Worm (Caenorhabditis elegans) whole organism, mixed stage, embryonic: ENCODE measurements around the gene clec-166.

Source experiments
- M03D4.4 ChIP-seq: sonication (generic microtip); optimal IDR thresholded peaks from 2 replicates; lab custom pipeline; 2017; ENCODE audit warnings: mild to moderate bottlenecking, missing genetic modification characterization, missing compliant biosample characterization
- bed-3 ChIP-seq: fragments of 200-800 bp; sonication (Bioruptor generic); optimal IDR thresholded peaks from 3 replicates; lab custom pipeline; 2018; ENCODE audit warnings: mild to moderate bottlenecking, missing genetic modification characterization, moderate library complexity, missing compliant biosample characterization
- blmp-1 ChIP-seq: fragments of 150-350 bp; optimal IDR thresholded peaks from 2 replicates; lab custom pipeline; 2014; ENCODE audit warnings: missing biosample characterization, missing genetic modification characterization
- ceh-39 ChIP-seq: fragments of 150-350 bp; optimal IDR thresholded peaks from 2 replicates; lab custom pipeline; 2014; ENCODE audit warnings: missing biosample characterization, missing genetic modification characterization
- ceh-43 ChIP-seq: fragments of 200-800 bp; sonication (Bioruptor generic); optimal IDR thresholded peaks from 2 replicates; lab custom pipeline; 2018; ENCODE audit warnings: mild to moderate bottlenecking, missing genetic modification characterization, moderate library complexity, missing compliant biosample characterization
- ceh-83 ChIP-seq: fragments of 200-800 bp; sonication (Bioruptor generic); optimal IDR thresholded peaks from 2 replicates; lab custom pipeline; 2018; ENCODE audit warnings: mild to moderate bottlenecking, missing genetic modification characterization, missing compliant biosample characterization
- ces-1 ChIP-seq: fragments of 150-350 bp; optimal IDR thresholded peaks from 2 replicates; lab custom pipeline; 2014; ENCODE audit warnings: missing biosample characterization, missing genetic modification reagents, missing genetic modification characterization
- cnd-1 ChIP-seq: fragments of 200-800 bp; sonication (Bioruptor generic); optimal IDR thresholded peaks from 2 replicates; lab custom pipeline; 2018; ENCODE audit warnings: mild to moderate bottlenecking, missing genetic modification characterization, missing compliant biosample characterization
- elt-1 ChIP-seq: sonication (generic microtip); optimal IDR thresholded peaks from 2 replicates; lab custom pipeline; 2017; ENCODE audit warnings: missing genetic modification characterization, mild to moderate bottlenecking, missing compliant biosample characterization, antibody characterized with exemption, moderate library complexity, borderline replicate concordance; ENCODE audit not compliant: insufficient read depth
- ham-2 ChIP-seq: fragments of 200-800 bp; sonication (Bioruptor generic); optimal IDR thresholded peaks from 2 replicates; lab custom pipeline; 2018; ENCODE audit warnings: mild to moderate bottlenecking, missing genetic modification characterization, missing compliant biosample characterization
- hlh-1 ChIP-seq: fragments of 150-350 bp; optimal IDR thresholded peaks from 2 replicates; lab custom pipeline; 2014; ENCODE audit warnings: missing biosample characterization, missing genetic modification reagents, missing genetic modification characterization
- lin-13 ChIP-seq: fragments of 150-350 bp; optimal IDR thresholded peaks from 2 replicates; lab custom pipeline; 2014; ENCODE audit warnings: missing biosample characterization, missing genetic modification characterization
- lin-32 ChIP-seq: fragments of 200-800 bp; sonication (Bioruptor generic); optimal IDR thresholded peaks from 2 replicates; lab custom pipeline; 2018; ENCODE audit warnings: mild to moderate bottlenecking, missing genetic modification characterization, missing compliant biosample characterization
- lsy-2 ChIP-seq: fragments of 150-350 bp; optimal IDR thresholded peaks from 2 replicates; lab custom pipeline; 2014; ENCODE audit warnings: missing biosample characterization, missing genetic modification characterization
- mab-5 ChIP-seq: fragments of 150-350 bp; optimal IDR thresholded peaks from 2 replicates; lab custom pipeline; 2014; ENCODE audit warnings: missing biosample characterization, missing genetic modification characterization
- mep-1 ChIP-seq: fragments of 150-350 bp; optimal IDR thresholded peaks from 2 replicates; lab custom pipeline; 2017; ENCODE audit warnings: missing biosample characterization, missing genetic modification reagents, missing genetic modification characterization, inconsistent platforms
- mls-2 ChIP-seq: sonication (generic microtip); optimal IDR thresholded peaks from 2 replicates; lab custom pipeline; 2016; ENCODE audit warnings: mild to moderate bottlenecking, missing genetic modification characterization, moderate library complexity, missing compliant biosample characterization
- nhr-12 ChIP-seq: fragments of 150-350 bp; optimal IDR thresholded peaks from 2 replicates; lab custom pipeline; 2014; ENCODE audit warnings: missing biosample characterization, missing genetic modification characterization
- nhr-2 ChIP-seq: fragments of 150-350 bp; optimal IDR thresholded peaks from 2 replicates; lab custom pipeline; 2014; ENCODE audit warnings: missing biosample characterization, missing genetic modification characterization
- nhr-237 ChIP-seq: fragments of 150-350 bp; optimal IDR thresholded peaks from 2 replicates; lab custom pipeline; 2014; ENCODE audit warnings: missing biosample characterization, missing genetic modification characterization
- nhr-28 ChIP-seq: fragments of 150-350 bp; optimal IDR thresholded peaks from 2 replicates; lab custom pipeline; 2014; ENCODE audit warnings: missing biosample characterization, missing genetic modification characterization
- nhr-76 ChIP-seq: sonication (generic microtip); optimal IDR thresholded peaks from 2 replicates; lab custom pipeline; 2017; ENCODE audit warnings: missing biosample characterization, missing genetic modification characterization
- pha-4 ChIP-seq: fragments of 150-350 bp; optimal IDR thresholded peaks from 2 replicates; lab custom pipeline; 2018; ENCODE audit warnings: missing biosample characterization, missing genetic modification reagents, missing genetic modification characterization
- sem-2 ChIP-seq: fragments of 200-800 bp; sonication (Bioruptor generic); optimal IDR thresholded peaks from 2 replicates; lab custom pipeline; 2018; ENCODE audit warnings: mild to moderate bottlenecking, missing genetic modification characterization, missing compliant biosample characterization
- sptf-1 ChIP-seq: sonication (generic microtip); optimal IDR thresholded peaks from 2 replicates; lab custom pipeline; 2017; ENCODE audit warnings: mild to moderate bottlenecking, missing genetic modification characterization, moderate library complexity, missing compliant biosample characterization
- tbx-8 ChIP-seq: fragments of 200-800 bp; sonication (Bioruptor generic); optimal IDR thresholded peaks from 2 replicates; lab custom pipeline; 2018; ENCODE audit warnings: mild to moderate bottlenecking, missing genetic modification characterization, moderate library complexity, missing compliant biosample characterization
- unc-39 ChIP-seq: fragments of 150-350 bp; optimal IDR thresholded peaks from 2 replicates; lab custom pipeline; 2014; ENCODE audit warnings: missing biosample characterization, missing genetic modification characterization
- zip-8 ChIP-seq: fragments of 150-350 bp; optimal IDR thresholded peaks from 2 replicates; lab custom pipeline; 2014; ENCODE audit warnings: missing biosample characterization, missing genetic modification characterization
- ztf-11 ChIP-seq: fragments of 150-350 bp; optimal IDR thresholded peaks from 2 replicates; lab custom pipeline; 2014; ENCODE audit warnings: missing biosample characterization, missing genetic modification characterization

clec-166 gene

ce11 chrIV:1245244-1245643, 5.9 kb downstream of the clec-166 start, which contains the start of gene F38A1.9:
F38A1.9 (minus strand) TSS chrIV:1245344.
- TF ChIP-seq lin-32 (no peak), nhr-237 (tag; lab: Kevin White, UChicago) (no peak), blmp-1 (tag; lab: Kevin White, UChicago) (no peak), ceh-39 (tag; lab: Kevin White, UChicago) (no peak), ztf-11 (tag; lab: Kevin White, UChicago) (no peak), ceh-43 (GFP tag; lab: Kevin White, UChicago) (no peak), hlh-1 (tag; lab: Kevin White, UChicago) (no peak), nhr-2 (tag; lab: Kevin White, UChicago) (no peak), mab-5 (tag; lab: Kevin White, UChicago) (no peak), ces-1 (GFP tag; lab: Kevin White, UChicago) (no peak), elt-1 (tag; lab: Kevin White, UChicago) (no peak), mls-2 (tag; lab: Kevin White, UChicago) (no peak), mep-1 (tag; lab: Kevin White, UChicago) (no peak), nhr-28 (tag; lab: Kevin White, UChicago) (no peak), ham-2 (GFP tag; lab: Kevin White, UChicago) (no peak)
- TF ChIP-seq, all 35 proteins: peak for 0

ce11 chrIV:1243295-1243694, 7.8 kb downstream of the clec-166 start, which contains the start of gene F38A1.15:
F38A1.15 (minus strand) TSS chrIV:1243395.
- TF ChIP-seq tbx-8 (GFP tag; lab: Kevin White, UChicago) (no peak), ceh-83 (GFP tag; lab: Kevin White, UChicago) (no peak), nhr-76 (tag; lab: Kevin White, UChicago) (no peak), sptf-1 (tag; lab: Kevin White, UChicago) (no peak), unc-39 (no peak), lsy-2 (tag; lab: Kevin White, UChicago) (no peak), ztf-11 (tag; lab: Kevin White, UChicago) (no peak), M03D4.4 (no peak)
- TF ChIP-seq, all 35 proteins: peak for 0

DNA sequence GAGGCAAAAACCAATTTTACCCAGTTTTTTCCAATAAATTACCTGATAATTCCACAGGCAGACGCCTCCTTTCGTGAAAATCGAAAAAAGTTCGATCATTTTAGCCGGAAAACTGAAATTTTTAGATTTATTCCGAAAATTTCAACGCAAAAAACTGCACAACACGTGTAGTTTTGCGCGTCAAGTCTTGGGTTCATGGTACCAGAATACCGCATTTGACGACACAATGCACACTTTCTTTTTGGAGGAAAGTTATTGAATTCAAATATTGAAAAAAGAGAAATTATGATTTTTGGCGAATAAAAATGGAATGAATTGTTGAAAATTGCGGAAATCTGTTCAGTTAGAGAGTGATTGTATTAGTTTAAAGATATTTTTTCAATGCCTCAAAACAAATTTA, 11.5 kb downstream of the clec-166 start, which contains the start of gene F38A1.8:
Gene F38A1.8 (minus strand): TSS at position 167 of the 400 bp plus-strand sequence.
- TF ChIP-seq lsy-2 (tag; lab: Kevin White, UChicago), result peak; percentile 64
- no peak for TF ChIP-seq mab-5 (tag; lab: Kevin White, UChicago)
- peak; percentile 36 for TF ChIP-seq mep-1 (tag; lab: Kevin White, UChicago)
- TF ChIP-seq nhr-2 (tag; lab: Kevin White, UChicago), result no peak
- TF ChIP-seq nhr-76 (tag; lab: Kevin White, UChicago), result no peak
- TF ChIP-seq pha-4 (tag; lab: Kevin White, UChicago), result peak; percentile 32
- TF ChIP-seq cnd-1, result no peak
- TF ChIP-seq lin-13 (tag; lab: Kevin White, UChicago), result peak; percentile 51
- no peak for TF ChIP-seq zip-8 (tag; lab: Kevin White, UChicago)
- no peak for TF ChIP-seq unc-39
- no peak for TF ChIP-seq nhr-28 (tag; lab: Kevin White, UChicago)
- TF ChIP-seq bed-3 (GFP tag; lab: Kevin White, UChicago), result no peak
- peak; percentile 64 for TF ChIP-seq nhr-237 (tag; lab: Kevin White, UChicago)
- TF ChIP-seq ztf-11 (tag; lab: Kevin White, UChicago), result no peak
- TF ChIP-seq ceh-43 (GFP tag; lab: Kevin White, UChicago), result no peak

- TF ChIP-seq hlh-1 (tag; lab: Kevin White, UChicago) (no peak), blmp-1 (tag; lab: Kevin White, UChicago) (no peak)
These were observed 13.0 kb downstream of the clec-166 start for ce11 chrIV:1238147-1238546.

DNA sequence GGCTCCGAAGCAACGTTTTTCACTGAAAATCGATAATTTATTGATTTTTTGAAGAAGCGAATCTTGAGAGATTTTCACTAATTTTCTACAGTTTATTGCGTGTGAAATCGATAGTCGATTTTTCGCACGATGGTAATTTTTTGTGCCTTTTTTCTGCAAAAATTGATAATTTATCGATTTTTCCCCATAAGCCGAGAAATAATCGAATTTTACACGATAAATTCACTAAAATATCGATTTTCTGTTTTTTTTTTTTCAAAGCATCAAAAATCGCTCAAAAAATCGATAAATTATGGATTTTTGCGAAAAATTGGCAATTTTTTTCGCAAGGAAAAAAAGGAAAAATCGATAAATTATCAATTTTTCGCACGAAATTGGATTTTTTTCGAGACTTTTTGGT, 15.4 kb downstream of the clec-166 start:
- TF ChIP-seq nhr-2 (tag; lab: Kevin White, UChicago), result no peak
- TF ChIP-seq ham-2 (GFP tag; lab: Kevin White, UChicago), result no peak
- TF ChIP-seq unc-39, result no peak
- TF ChIP-seq M03D4.4, result no peak
- TF ChIP-seq ztf-11 (tag; lab: Kevin White, UChicago), result no peak
- no peak for TF ChIP-seq sptf-1 (tag; lab: Kevin White, UChicago)
- no peak for TF ChIP-seq cnd-1
- no peak for TF ChIP-seq sem-2 (GFP tag; lab: Kevin White, UChicago)
- TF ChIP-seq tbx-8 (GFP tag; lab: Kevin White, UChicago), result no peak
- no peak for TF ChIP-seq mab-5 (tag; lab: Kevin White, UChicago)
- TF ChIP-seq mep-1 (tag; lab: Kevin White, UChicago), result no peak
- no peak for TF ChIP-seq lin-32
- no peak for TF ChIP-seq zip-8 (tag; lab: Kevin White, UChicago)
- no peak for TF ChIP-seq nhr-12 (tag; lab: Kevin White, UChicago)
- TF ChIP-seq ces-1 (GFP tag; lab: Kevin White, UChicago), result no peak
